Fruit fly (Drosophila melanogaster): Measurements from ENCODE around the gene CG5199.
A peak's percentile ranks its signal among the peaks of the same experiment; 100 is the strongest.

CG5199 gene

DNA sequence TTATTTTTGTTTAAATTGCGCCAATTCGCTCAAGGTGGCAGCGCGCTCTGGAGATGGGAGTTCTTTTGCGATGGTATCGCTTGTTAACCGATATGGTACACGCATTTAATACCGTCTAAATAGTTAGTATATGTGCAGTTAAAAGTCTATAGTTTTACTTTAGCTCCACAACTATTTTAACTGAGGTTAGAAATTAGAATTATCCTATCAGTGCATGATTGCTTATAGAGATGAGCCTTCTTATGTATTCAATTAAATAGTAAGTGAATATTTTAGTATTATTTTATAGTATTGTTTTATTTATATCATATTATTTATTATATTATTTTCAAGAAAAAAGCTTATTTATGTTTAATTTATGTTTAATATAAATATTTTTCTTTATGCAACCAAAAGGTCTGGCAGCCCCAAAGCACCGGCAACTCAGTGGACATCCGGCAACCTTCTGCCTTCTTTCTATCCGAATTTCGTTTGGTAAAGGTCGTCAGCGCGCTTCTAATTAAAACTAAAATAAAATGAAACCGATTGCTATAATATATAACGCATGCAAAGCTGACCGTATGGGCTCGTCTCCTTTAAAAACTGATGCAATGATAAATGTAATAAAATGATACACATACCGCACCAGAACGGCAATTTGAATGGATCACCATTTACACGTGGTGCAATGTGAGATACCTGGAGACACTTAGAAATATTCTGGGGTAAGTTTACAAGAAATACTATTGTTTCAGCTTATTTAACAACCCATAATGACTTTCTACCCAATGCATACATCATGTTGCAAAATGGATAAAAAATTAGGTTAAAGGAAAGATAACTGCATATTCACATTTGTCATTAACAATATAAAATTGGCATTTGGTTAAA lies at the start of gene CG5199 (continued):
- peak; percentile 41 for TF ChIP-seq cwo (GFP tag; optimal IDR thresholded peaks at IDR 0.05)
- peak; percentile 49; the same call in 1 of the 2 replicates for TF ChIP-seq CG32532 (GFP tag; IDR thresholded peaks at IDR 0.05)
- no peak for TF ChIP-seq corto (GFP tag; optimal IDR thresholded peaks at IDR 0.05)
- peak; percentile 56 for TF ChIP-seq CG31388 (GFP tag; optimal IDR thresholded peaks at IDR 0.05)
- no peak for TF ChIP-seq luna (GFP tag; optimal IDR thresholded peaks at IDR 0.05)
- no peak for TF ChIP-seq CG18764 (GFP tag; optimal IDR thresholded peaks at IDR 0.05)
- peak; percentile 87 for TF ChIP-seq CG9727 (GFP tag; optimal IDR thresholded peaks at IDR 0.05)
- no peak for TF ChIP-seq Trl (optimal IDR thresholded peaks at IDR 0.05)
- TF ChIP-seq Trl (GFP tag; optimal IDR thresholded peaks at IDR 0.05), result peak; percentile 10
- no peak for TF ChIP-seq CG5245 (GFP tag; optimal IDR thresholded peaks at IDR 0.05)
- no peak for TF ChIP-seq CG3163 (GFP tag; optimal IDR thresholded peaks at IDR 0.05)
- TF ChIP-seq MESR4 (GFP tag; optimal IDR thresholded peaks at IDR 0.05), result peak; percentile 90
- TF ChIP-seq CG13775 (GFP tag; optimal IDR thresholded peaks at IDR 0.05), result peak; percentile 85
- TF ChIP-seq pho (GFP tag; optimal IDR thresholded peaks at IDR 0.05), result peak; percentile 15
- TF ChIP-seq exex (tag; optimal IDR thresholded peaks at IDR 0.05), result no peak
- TF ChIP-seq CG17359 (tag; optimal IDR thresholded peaks at IDR 0.05), result peak; percentile 50
- no peak for TF ChIP-seq HmgZ (tag; optimal IDR thresholded peaks at IDR 0.05)
- peak; percentile 45 for TF ChIP-seq tap (tag; optimal IDR thresholded peaks at IDR 0.05)
- TF ChIP-seq ken (GFP tag; IDR thresholded peaks at IDR 0.05), result 0 out of 3 replicates have a peak, but pooled peaks have one; percentile 18
- TF ChIP-seq CG9437 (GFP tag; optimal IDR thresholded peaks at IDR 0.05), result peak; percentile 72
- TF ChIP-seq B-H2 (GFP tag; optimal IDR thresholded peaks at IDR 0.05), result peak; percentile 54
- no peak for TF ChIP-seq eve (GFP tag; optimal IDR thresholded peaks at IDR 0.05)
- TF ChIP-seq CG8765 (GFP tag; IDR thresholded peaks at IDR 0.05), result no peak
- TF ChIP-seq hb (GFP tag; IDR thresholded peaks at IDR 0.05; ENCODE audit: partially characterized antibody), result peak; percentile 57; the same call in 1 of the 3 replicates
- no peak for TF ChIP-seq CG18011 (GFP tag; optimal IDR thresholded peaks at IDR 0.05)
- no peak for TF ChIP-seq ash1 (GFP tag; optimal IDR thresholded peaks at IDR 0.05)
- peak; percentile 67 for TF ChIP-seq CG4820 (GFP tag; optimal IDR thresholded peaks at IDR 0.05)
- TF ChIP-seq CG12391 (tag; optimal IDR thresholded peaks at IDR 0.05), result peak; percentile 80
- TF ChIP-seq insv (GFP tag; optimal IDR thresholded peaks at IDR 0.05), result peak in 1 of 2 experiments; percentile 44
- peak; percentile 89 for TF ChIP-seq CG16813 (GFP tag; IDR thresholded peaks at IDR 0.05; ENCODE audit: partially characterized antibody)
- TF ChIP-seq ap (GFP tag; IDR thresholded peaks at IDR 0.05), result 0 out of 2 replicates have a peak, but pooled peaks have one; percentile 24
- peak; percentile 65 for TF ChIP-seq vvl (GFP tag; IDR thresholded peaks at IDR 0.05)
- TF ChIP-seq Spps (tag; optimal IDR thresholded peaks at IDR 0.05), result peak; percentile 26
- peak; percentile 60 for TF ChIP-seq Fer1 (GFP tag; optimal IDR thresholded peaks at IDR 0.05)
- peak; percentile 30 for TF ChIP-seq CG10366 (GFP tag; IDR thresholded peaks at IDR 0.05)
- TF ChIP-seq CG17829 (tag; optimal IDR thresholded peaks at IDR 0.05), result peak; percentile 89
- peak; percentile 61 for TF ChIP-seq Sox102F (GFP tag; optimal IDR thresholded peaks at IDR 0.05)
- peak; percentile 54 for TF ChIP-seq CG4730 (GFP tag; IDR thresholded peaks at IDR 0.05)
- no peak for TF ChIP-seq CG7745 (tag; optimal IDR thresholded peaks at IDR 0.05)
- peak; percentile 7 for TF ChIP-seq tup (GFP tag; optimal IDR thresholded peaks at IDR 0.05)
- no peak for TF ChIP-seq CG5180 (GFP tag; optimal IDR thresholded peaks at IDR 0.05)
- TF ChIP-seq ttk (GFP tag; IDR thresholded peaks at IDR 0.05), result peak; percentile 59; the same call in 1 of the 2 replicates
- peak; percentile 81 for TF ChIP-seq sens (GFP tag)
- TF ChIP-seq CG33557 (GFP tag; optimal IDR thresholded peaks at IDR 0.05), result peak; percentile 62
- no peak for TF ChIP-seq Neu2 (GFP tag; optimal IDR thresholded peaks at IDR 0.05; ENCODE audit: borderline replicate concordance)
- no peak for TF ChIP-seq MTF-1 (GFP tag; optimal IDR thresholded peaks at IDR 0.05; ENCODE audit: borderline replicate concordance)
- peak; percentile 83 for TF ChIP-seq CG11504 (tag; optimal IDR thresholded peaks at IDR 0.05)
- TF ChIP-seq grn (GFP tag; optimal IDR thresholded peaks at IDR 0.05), result no peak
